Worm (Caenorhabditis elegans) whole organism, L3 larva: Measurements from ENCODE around the gene sra-11.

Experiments
- R02D3.7 ChIP-seq: fragments of 150-350 bp; optimal IDR thresholded peaks from 2 replicates; lab custom pipeline; 2014; ENCODE audit warnings: missing biosample characterization, missing genetic modification characterization
- ceh-28 ChIP-seq: fragments of 150-350 bp; optimal IDR thresholded peaks from 2 replicates; lab custom pipeline; 2014; ENCODE audit warnings: missing biosample characterization, missing genetic modification reagents, missing genetic modification characterization
- elt-1 ChIP-seq: fragments of 150-350 bp; optimal IDR thresholded peaks from 2 replicates; lab custom pipeline; 2014; ENCODE audit warnings: missing biosample characterization, missing genetic modification characterization
- fos-1 ChIP-seq: fragments of 150-350 bp; optimal IDR thresholded peaks from 2 replicates; lab custom pipeline; 2014; ENCODE audit warnings: missing biosample characterization, missing genetic modification characterization
- jun-1 ChIP-seq: fragments of 150-350 bp; optimal IDR thresholded peaks from 2 replicates; lab custom pipeline; 2014; ENCODE audit warnings: missing biosample characterization, missing genetic modification reagents, missing genetic modification characterization
- nhr-77 ChIP-seq: fragments of 150-350 bp; optimal IDR thresholded peaks from 2 replicates; lab custom pipeline; 2014; ENCODE audit warnings: missing biosample characterization, missing genetic modification characterization
- unc-62 ChIP-seq: fragments of 150-350 bp; sonication (generic microtip); optimal IDR thresholded peaks from 4 replicates; lab custom pipeline; 2014; ENCODE audit warnings: missing biosample characterization, missing genetic modification reagents, missing genetic modification characterization
- zag-1 ChIP-seq: fragments of 150-350 bp; optimal IDR thresholded peaks from 2 replicates; lab custom pipeline; 2014; ENCODE audit warnings: missing biosample characterization, missing genetic modification characterization
- ztf-11 ChIP-seq: fragments of 150-350 bp; optimal IDR thresholded peaks from 2 replicates; lab custom pipeline; 2014; ENCODE audit warnings: missing biosample characterization, missing genetic modification characterization

ce11 chrII:10935336-10935735 is 25.2 kb upstream of the sra-11 start:
- no peak for TF ChIP-seq zag-1 (tag; lab: Kevin White, UChicago)
- no peak for TF ChIP-seq ceh-28 (tag; lab: Kevin White, UChicago)
- no peak for TF ChIP-seq nhr-77 (tag; lab: Kevin White, UChicago)
- no peak for TF ChIP-seq unc-62
- no peak for TF ChIP-seq R02D3.7
- no peak for TF ChIP-seq elt-1 (tag; lab: Kevin White, UChicago)
- no peak for TF ChIP-seq jun-1
- TF ChIP-seq ztf-11 (tag; lab: Kevin White, UChicago) = no peak
- no peak for TF ChIP-seq fos-1 (tag; lab: Kevin White, UChicago)
